Worm (Caenorhabditis elegans): ENCODE data around the gene math-45.

- no peak for TF ChIP-seq nhr-76 (tag; optimal IDR thresholded peaks at IDR 0.05)
- TF ChIP-seq fos-1 (tag; optimal IDR thresholded peaks at IDR 0.05) = no peak
- TF ChIP-seq ama-1 (optimal IDR thresholded peaks at IDR 0.05) = no peak
- no peak for TF ChIP-seq snpc-4 (tag; optimal IDR thresholded peaks at IDR 0.05)
- TF ChIP-seq aly-2 (tag; optimal IDR thresholded peaks at IDR 0.05) = no peak
- TF ChIP-seq lin-13 (GFP tag; optimal IDR thresholded peaks at IDR 0.05) = peak; percentile 54
- TF ChIP-seq lin-15B (tag; optimal IDR thresholded peaks at IDR 0.05) = no peak
- no peak for TF ChIP-seq zag-1 (tag; optimal IDR thresholded peaks at IDR 0.05)
Observed at ce11 chrII:1519867-1520266, 2.6 kb upstream of the math-45 start.
